Worm (Caenorhabditis elegans) whole organism, L1 larva: Measurements from ENCODE around the gene rgs-5.

Source experiments
- C04F5.9 ChIP-seq: sonication (generic microtip); optimal IDR thresholded peaks from 2 replicates; lab custom pipeline; 2016; ENCODE audit warnings: missing genetic modification characterization, missing compliant biosample characterization
- alr-1 ChIP-seq: fragments of 200-800 bp; sonication (Bioruptor generic); optimal IDR thresholded peaks from 2 replicates; lab custom pipeline; 2018; ENCODE audit warnings: borderline replicate concordance, mild to moderate bottlenecking, missing genetic modification characterization, missing compliant biosample characterization
- ama-1 ChIP-seq: fragments of 150-350 bp; optimal IDR thresholded peaks from 2 replicates; lab custom pipeline; 2014
- blmp-1 ChIP-seq: fragments of 150-350 bp; optimal IDR thresholded peaks from 2 replicates; lab custom pipeline; 2014; ENCODE audit warnings: missing biosample characterization, missing genetic modification characterization
- ceh-63 ChIP-seq: fragments of 200-800 bp; sonication (Bioruptor generic); optimal IDR thresholded peaks from 2 replicates; lab custom pipeline; 2018; ENCODE audit warnings: mild to moderate bottlenecking, missing genetic modification characterization, missing compliant biosample characterization
- ceh-8 ChIP-seq: fragments of 200-800 bp; sonication (Bioruptor generic); optimal IDR thresholded peaks from 2 replicates; lab custom pipeline; 2018; ENCODE audit warnings: mild to moderate bottlenecking, missing genetic modification characterization, moderate library complexity, missing compliant biosample characterization
- efl-1 ChIP-seq, 4 experiments: fragments of 150-350 bp; optimal IDR thresholded peaks in 3 of 4; peaks in 1 of 4; 1 replicate in 1 of 4; 2 replicates in 3 of 4; lab custom pipeline; 2014; ENCODE audit warnings: missing biosample characterization in 2 of 4, missing genetic modification characterization in 2 of 4, missing genetic modification reagents in 2 of 4
- elt-2 ChIP-seq: sonication (generic microtip); optimal IDR thresholded peaks from 2 replicates; lab custom pipeline; 2016; ENCODE audit warnings: missing genetic modification characterization, mild to moderate bottlenecking, inconsistent platforms, missing compliant biosample characterization, missing genetic modification reagents
- elt-3 ChIP-seq, 6 experiments: fragments of 150-350 bp in 1 of 6; sonication (generic microtip); optimal IDR thresholded peaks; 2 replicates each; lab custom pipeline; 2017 to 2018; ENCODE audit warnings: missing biosample characterization in 6 of 6, missing genetic modification characterization in 6 of 6, inconsistent platforms in 1 of 6
- fkh-8 ChIP-seq: sonication (generic microtip); optimal IDR thresholded peaks from 2 replicates; lab custom pipeline; 2016; ENCODE audit warnings: mild to moderate bottlenecking, missing genetic modification characterization, missing compliant biosample characterization
- grh-1 ChIP-seq: fragments of 200-800 bp; sonication (Bioruptor generic); IDR thresholded peaks from 2 replicates; pipeline ENCODE4 v1.3.6; 2022; ENCODE audit warnings: missing genetic modification reagents, missing genetic modification characterization, missing compliant biosample characterization
- irx-1 ChIP-seq: sonication (generic microtip); optimal IDR thresholded peaks from 2 replicates; lab custom pipeline; 2016; ENCODE audit warnings: missing genetic modification characterization, missing compliant biosample characterization
- isw-1 ChIP-seq: fragments of 200-800 bp; sonication (Bioruptor generic); IDR thresholded peaks from 2 replicates; pipeline ENCODE4 v1.3.6; 2022; ENCODE audit warnings: missing genetic modification characterization, missing compliant biosample characterization
- jun-1 ChIP-seq: fragments of 150-350 bp; optimal IDR thresholded peaks from 2 replicates; lab custom pipeline; 2014; ENCODE audit warnings: missing biosample characterization, missing genetic modification reagents, missing genetic modification characterization
- lin-14 ChIP-seq: fragments of 200-800 bp; sonication (Bioruptor generic); optimal IDR thresholded peaks from 2 replicates; lab custom pipeline; 2018; ENCODE audit warnings: mild to moderate bottlenecking, missing genetic modification characterization, moderate library complexity, missing compliant biosample characterization
- lin-35 ChIP-seq, 2 experiments: fragments of 150-350 bp; optimal IDR thresholded peaks; 2 replicates each; lab custom pipeline; 2014; ENCODE audit warnings: missing biosample characterization in 2 of 2, missing genetic modification characterization in 2 of 2, missing genetic modification reagents in 2 of 2
- lin-39 ChIP-seq: fragments of 150-350 bp; optimal IDR thresholded peaks from 2 replicates; lab custom pipeline; 2014; ENCODE audit warnings: missing biosample characterization, missing genetic modification reagents, missing genetic modification characterization
- lir-3 ChIP-seq: sonication (generic microtip); optimal IDR thresholded peaks from 2 replicates; lab custom pipeline; 2016; ENCODE audit warnings: mild to moderate bottlenecking, missing genetic modification characterization, moderate library complexity, missing compliant biosample characterization; ENCODE audit not compliant: poor library complexity
- lsy-2 ChIP-seq, 2 experiments: fragments of 150-350 bp; optimal IDR thresholded peaks; 2 replicates each; lab custom pipeline; 2014; ENCODE audit warnings: missing biosample characterization in 2 of 2, missing genetic modification characterization in 2 of 2
- mab-9 ChIP-seq: fragments of 200-800 bp; sonication (Bioruptor generic); IDR thresholded peaks from 2 replicates; pipeline ENCODE4 v1.3.6; 2022; ENCODE audit warnings: missing genetic modification reagents, missing genetic modification characterization, missing compliant biosample characterization
- nhr-19 ChIP-seq: fragments of 200-800 bp; sonication (Bioruptor generic); conservative IDR thresholded peaks from 2 replicates; pipeline ENCODE4 v1.3.6; 2022; ENCODE audit warnings: missing genetic modification characterization, missing compliant biosample characterization
- nhr-20 ChIP-seq: sonication (generic microtip); optimal IDR thresholded peaks from 2 replicates; lab custom pipeline; 2016; ENCODE audit warnings: mild to moderate bottlenecking, missing genetic modification characterization, missing compliant biosample characterization
- nhr-28 ChIP-seq: fragments of 150-350 bp; optimal IDR thresholded peaks from 2 replicates; lab custom pipeline; 2014; ENCODE audit warnings: missing biosample characterization, missing genetic modification characterization
- nhr-47 ChIP-seq: sonication (generic microtip); optimal IDR thresholded peaks from 2 replicates; lab custom pipeline; 2016; ENCODE audit warnings: mild to moderate bottlenecking, missing genetic modification characterization, moderate library complexity, missing compliant biosample characterization
- nhr-71 ChIP-seq: sonication (generic microtip); optimal IDR thresholded peaks from 2 replicates; lab custom pipeline; 2016; ENCODE audit warnings: mild to moderate bottlenecking, missing genetic modification characterization, moderate library complexity, missing compliant biosample characterization
- nhr-77 ChIP-seq: fragments of 150-350 bp; optimal IDR thresholded peaks from 2 replicates; lab custom pipeline; 2014; ENCODE audit warnings: missing biosample characterization, missing genetic modification characterization
- nhr-85 ChIP-seq: sonication (generic microtip); peaks from one replicate; lab custom pipeline; 2016; ENCODE audit warnings: missing genetic modification characterization, inconsistent platforms, missing compliant biosample characterization
- nhr-90 ChIP-seq: sonication (generic microtip); optimal IDR thresholded peaks from 2 replicates; lab custom pipeline; 2016; ENCODE audit warnings: mild to moderate bottlenecking, missing genetic modification characterization, missing compliant biosample characterization; ENCODE audit not compliant: poor library complexity
- rnt-1 ChIP-seq: sonication (generic microtip); optimal IDR thresholded peaks from 2 replicates; lab custom pipeline; 2016; ENCODE audit warnings: mild to moderate bottlenecking, missing genetic modification characterization, moderate library complexity, missing compliant biosample characterization
- snpc-4 ChIP-seq: fragments of 150-350 bp; optimal IDR thresholded peaks from 2 replicates; lab custom pipeline; 2014; ENCODE audit warnings: missing biosample characterization, missing genetic modification characterization
- snu-23 ChIP-seq: sonication (generic microtip); optimal IDR thresholded peaks from 2 replicates; lab custom pipeline; 2016; ENCODE audit warnings: missing genetic modification characterization, missing compliant biosample characterization
- swsn-7 ChIP-seq: sonication (generic microtip); optimal IDR thresholded peaks from 2 replicates; lab custom pipeline; 2016; ENCODE audit warnings: missing genetic modification characterization, missing compliant biosample characterization
- tbx-2 ChIP-seq: sonication (generic microtip); optimal IDR thresholded peaks from 2 replicates; lab custom pipeline; 2016; ENCODE audit warnings: missing genetic modification characterization, missing compliant biosample characterization
- unc-30 ChIP-seq: sonication (generic microtip); optimal IDR thresholded peaks from 2 replicates; lab custom pipeline; 2017; ENCODE audit warnings: missing biosample characterization, missing genetic modification characterization
- unc-86 ChIP-seq: sonication (generic microtip); optimal IDR thresholded peaks from 2 replicates; lab custom pipeline; 2016; ENCODE audit warnings: missing genetic modification characterization, missing compliant biosample characterization
- xbp-1 ChIP-seq: sonication (generic microtip); optimal IDR thresholded peaks from 2 replicates; lab custom pipeline; 2016; ENCODE audit warnings: missing genetic modification characterization, missing compliant biosample characterization
- zag-1 ChIP-seq: fragments of 150-350 bp; optimal IDR thresholded peaks from 2 replicates; lab custom pipeline; 2014; ENCODE audit warnings: missing biosample characterization, missing genetic modification characterization
- zip-4 ChIP-seq: fragments of 200-800 bp; sonication (Bioruptor generic); optimal IDR thresholded peaks from 2 replicates; lab custom pipeline; 2018; ENCODE audit warnings: mild to moderate bottlenecking, missing genetic modification characterization, moderate library complexity, missing compliant biosample characterization
- ztf-11 ChIP-seq, 2 experiments: sonication (generic microtip); optimal IDR thresholded peaks; 2 replicates each; lab custom pipeline; 2016 to 2017; ENCODE audit warnings: missing genetic modification characterization in 2 of 2, missing biosample characterization in 1 of 2, missing compliant biosample characterization in 1 of 2

The rgs-5 gene

DNA sequence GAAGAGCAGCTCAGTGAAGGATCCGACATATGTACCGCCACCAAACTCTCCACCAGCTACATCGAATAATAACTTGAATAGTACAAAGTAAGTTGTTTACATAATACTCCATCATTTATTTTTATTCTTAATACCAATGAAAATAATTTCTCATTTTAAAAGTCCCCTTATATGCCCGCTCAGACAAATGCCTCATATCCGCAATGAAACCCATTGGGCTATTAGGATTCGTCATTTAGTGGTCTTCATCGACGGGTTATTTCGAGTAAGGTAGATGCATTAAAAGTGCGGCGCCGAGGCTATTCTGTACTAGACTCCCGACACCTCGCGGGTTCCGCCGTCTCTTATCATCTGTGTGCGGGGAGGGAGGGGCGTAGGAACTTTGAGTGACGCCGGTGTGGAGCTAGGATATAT lies 44.7 kb upstream of the rgs-5 start:
- TF ChIP-seq swsn-7 (tag; lab: Kevin White, UChicago) = peak; percentile 44
- TF ChIP-seq nhr-47 (tag; lab: Kevin White, UChicago) = peak; percentile 77
- TF ChIP-seq unc-30 = no peak
- TF ChIP-seq lsy-2 (tag; optimal IDR thresholded peaks at IDR 0.05; lab: Kevin White, UChicago) = peak in 1 of 2 experiments; percentile 36
- peak; percentile 85 for TF ChIP-seq nhr-85 (tag; lab: Kevin White, UChicago)
- peak; percentile 71 for TF ChIP-seq elt-2 (tag; lab: Kevin White, UChicago)
- peak; percentile 25 for TF ChIP-seq lin-39
- no peak for TF ChIP-seq zag-1 (tag; lab: Kevin White, UChicago)
- TF ChIP-seq rnt-1 (tag; lab: Kevin White, UChicago) = peak; percentile 71
- TF ChIP-seq nhr-19 (GFP tag; lab: Robert Waterston, UW) = peak; percentile 63
- peak; percentile 27 for TF ChIP-seq nhr-77 (tag; lab: Kevin White, UChicago)
- peak; percentile 75 for TF ChIP-seq nhr-71
- TF ChIP-seq irx-1 (tag; lab: Kevin White, UChicago) = peak; percentile 52
- peak; percentile 20 for TF ChIP-seq lir-3 (tag; lab: Kevin White, UChicago)
- TF ChIP-seq efl-1 (optimal IDR thresholded peaks at IDR 0.05; lab: Kevin White, UChicago) = peak; percentile 25 to 48
- peak in 1 of 2 experiments; percentile 93 for TF ChIP-seq efl-1 (GFP tag; optimal IDR thresholded peaks at IDR 0.05 in 1 of 2; lab: Kevin White, UChicago)
- TF ChIP-seq ztf-11 (tag; optimal IDR thresholded peaks at IDR 0.05; lab: Kevin White, UChicago) = peak in 1 of 2 experiments; percentile 1
- TF ChIP-seq ama-1 (lab: Kevin White, UChicago) = peak; percentile 75
- peak in 1 of 2 experiments; percentile 29 for TF ChIP-seq lin-35 (GFP tag; optimal IDR thresholded peaks at IDR 0.05; lab: Kevin White, UChicago)
- no peak; the same call in 1 of the 2 replicates for TF ChIP-seq grh-1 (GFP tag; lab: Robert Waterston, UW)
- TF ChIP-seq snu-23 (GFP tag; lab: Kevin White, UChicago) = peak; percentile 54
- no peak for TF ChIP-seq fkh-8 (tag; lab: Kevin White, UChicago)
- TF ChIP-seq nhr-20 (tag; lab: Kevin White, UChicago) = peak; percentile 62
- peak; percentile 44 for TF ChIP-seq lin-14
- no peak for TF ChIP-seq nhr-28
- TF ChIP-seq snpc-4 (tag; lab: Kevin White, UChicago) = peak; percentile 98
- no peak for TF ChIP-seq mab-9 (GFP tag; lab: Robert Waterston, UW)
- TF ChIP-seq xbp-1 (tag; lab: Kevin White, UChicago) = peak; percentile 26
- peak; percentile 84 for TF ChIP-seq nhr-90 (tag; lab: Kevin White, UChicago)
- TF ChIP-seq isw-1 (GFP tag; lab: Robert Waterston, UW) = no peak
- TF ChIP-seq alr-1 (tag; lab: Kevin White, UChicago) = no peak

ce11 chrIII:5656941-5657340 lies 41.4 kb upstream of the rgs-5 start, which contains the start of gene sdz-21:
TSS of gene sdz-21 (minus strand) at chrIII:5657041.
- TF ChIP-seq efl-1 (optimal IDR thresholded peaks at IDR 0.05; lab: Kevin White, UChicago) = no peak
- TF ChIP-seq efl-1 (GFP tag; optimal IDR thresholded peaks at IDR 0.05 in 1 of 2; lab: Kevin White, UChicago) = peak in 1 of 2 experiments; percentile 8
- TF ChIP-seq ceh-63 (GFP tag; lab: Kevin White, UChicago) = no peak

DNA sequence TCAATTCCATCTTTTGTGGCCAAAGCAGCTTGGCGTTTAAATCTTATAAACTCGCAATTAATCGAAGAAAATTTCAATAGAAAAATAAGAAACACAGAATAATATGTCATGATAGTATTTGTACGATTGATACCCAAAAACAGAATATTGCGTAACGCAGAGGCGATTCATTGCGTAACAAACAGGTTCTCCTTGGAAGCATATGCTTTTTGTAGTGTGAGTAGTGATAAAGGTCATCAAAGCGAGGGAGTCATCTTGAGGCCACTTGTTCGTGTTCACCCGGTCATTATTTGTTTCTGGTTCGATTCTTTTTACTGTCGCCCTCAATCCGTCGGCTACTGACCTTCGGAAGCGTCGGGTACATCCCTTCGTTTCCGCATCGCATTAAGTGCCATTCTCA lies 37.4 kb upstream of the rgs-5 start, which contains the start of gene F54E7.6:
Gene F54E7.6 (minus strand): TSS at position 110 of the 400 bp plus-strand sequence.
- TF ChIP-seq blmp-1 (peak; percentile 25), C04F5.9 (tag; lab: Kevin White, UChicago) (no peak)

DNA sequence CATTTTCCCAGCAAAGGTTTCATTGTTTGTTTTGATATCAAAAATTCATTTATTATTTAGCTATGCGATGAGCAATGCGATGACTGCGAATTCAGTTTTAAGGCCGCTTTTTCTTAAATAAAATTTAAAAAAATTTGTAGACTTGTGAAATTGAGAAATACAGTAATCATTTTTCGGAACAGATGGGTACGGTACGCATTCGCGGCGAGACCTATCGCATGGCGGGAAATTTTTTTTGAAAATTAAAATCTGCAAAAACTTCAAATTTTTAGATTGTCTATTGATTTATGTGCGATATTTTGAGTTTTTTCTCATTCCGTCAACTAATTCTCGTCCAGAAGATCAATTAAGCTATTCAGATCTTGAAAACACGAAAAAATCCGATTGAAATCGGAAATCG lies 34.8 kb upstream of the rgs-5 start:
- TF ChIP-seq unc-86 (tag; lab: Kevin White, UChicago) (no peak), elt-3 (tag; optimal IDR thresholded peaks at IDR 0.05; lab: Kevin White, UChicago) (no peak), zip-4 (no peak), ceh-63 (GFP tag; lab: Kevin White, UChicago) (no peak), tbx-2 (tag; lab: Kevin White, UChicago) (no peak), ceh-8 (GFP tag; lab: Kevin White, UChicago) (no peak), jun-1 (no peak), fkh-8 (tag; lab: Kevin White, UChicago) (no peak), alr-1 (tag; lab: Kevin White, UChicago) (no peak), nhr-28 (no peak), zag-1 (tag; lab: Kevin White, UChicago) (no peak)
